Fruit fly (Drosophila melanogaster): Measurements from ENCODE around the gene CG1999.

- no peak for TF ChIP-seq CG17806 (tag; optimal IDR thresholded peaks at IDR 0.05)
- TF ChIP-seq CG8159 (tag; optimal IDR thresholded peaks at IDR 0.05), result no peak
- no peak for TF ChIP-seq Pif1B (GFP tag; optimal IDR thresholded peaks at IDR 0.05)
- no peak for TF ChIP-seq Ets98B (GFP tag; IDR thresholded peaks at IDR 0.05)
- TF ChIP-seq D1 (tag; optimal IDR thresholded peaks at IDR 0.05), result no peak
- no peak for TF ChIP-seq rn (GFP tag; IDR thresholded peaks at IDR 0.05)
- TF ChIP-seq fd96Ca (GFP tag; IDR thresholded peaks at IDR 0.05), result no peak
- no peak for TF ChIP-seq CG9948 (tag; optimal IDR thresholded peaks at IDR 0.05)
- TF ChIP-seq Pif1A (GFP tag; optimal IDR thresholded peaks at IDR 0.05), result no peak
- no peak for TF ChIP-seq CG32121 (GFP tag; IDR thresholded peaks at IDR 0.05)
Measured at dm6 chrX:7342998-7343397, 15.6 kb upstream of the CG1999 start.
